Worm (Caenorhabditis elegans): ENCODE results near the gene C08F1.10.
A peak's percentile ranks its signal among the peaks of the same experiment; 100 is the strongest.

The C08F1.10 gene

ce11 chrII:1820774-1821173 is 34.7 kb upstream of the C08F1.10 start, which contains the start of gene fbxa-3:
Gene fbxa-3 (minus strand): TSS chrII:1820874.
- no peak for TF ChIP-seq F37D6.2 (tag; optimal IDR thresholded peaks at IDR 0.05)
- no peak for TF ChIP-seq daf-16 (GFP tag; optimal IDR thresholded peaks at IDR 0.05)
- no peak for TF ChIP-seq daf-16 (tag; optimal IDR thresholded peaks at IDR 0.05)
- no peak for TF ChIP-seq lsy-2 (tag; optimal IDR thresholded peaks at IDR 0.05)
- no peak for TF ChIP-seq lir-3 (tag; optimal IDR thresholded peaks at IDR 0.05)
- no peak for TF ChIP-seq zag-1 (tag; optimal IDR thresholded peaks at IDR 0.05)
- no peak for TF ChIP-seq pqm-1 (tag; optimal IDR thresholded peaks at IDR 0.05)
- TF ChIP-seq egl-27 (tag; optimal IDR thresholded peaks at IDR 0.05) = no peak
- no peak for TF ChIP-seq arid-1 (GFP tag; conservative IDR thresholded peaks at IDR 0.05)
- TF ChIP-seq nhr-25 (tag; optimal IDR thresholded peaks at IDR 0.05; ENCODE audit: borderline replicate concordance, insufficient read depth) = no peak
- TF ChIP-seq nhr-10 (tag; optimal IDR thresholded peaks at IDR 0.05) = no peak
- no peak for TF ChIP-seq ama-1 (optimal IDR thresholded peaks at IDR 0.05)
- TF ChIP-seq duxl-1 (tag; optimal IDR thresholded peaks at IDR 0.05; ENCODE audit: poor library complexity) = no peak
- no peak for TF ChIP-seq gei-8 (GFP tag; optimal IDR thresholded peaks at IDR 0.05)
- no peak for TF ChIP-seq spr-3 (GFP tag; optimal IDR thresholded peaks at IDR 0.05)
- no peak for TF ChIP-seq Y5F2A.4 (GFP tag; optimal IDR thresholded peaks at IDR 0.05)
- TF ChIP-seq madf-9 (GFP tag; conservative IDR thresholded peaks at IDR 0.05) = no peak

- TF ChIP-seq tra-1 (GFP tag; IDR thresholded peaks at IDR 0.05) = peak; percentile 92
- TF ChIP-seq lin-13 (GFP tag; optimal IDR thresholded peaks at IDR 0.05) = no peak
- no peak for TF ChIP-seq unc-39 (tag; optimal IDR thresholded peaks at IDR 0.05)
- TF ChIP-seq zip-2 (tag; optimal IDR thresholded peaks at IDR 0.05) = peak; percentile 99
- no peak for TF ChIP-seq fkh-10 (GFP tag; optimal IDR thresholded peaks at IDR 0.05)
- TF ChIP-seq hmg-1.1 (GFP tag; IDR thresholded peaks at IDR 0.05) = no peak
- TF ChIP-seq lin-1 (GFP tag; IDR thresholded peaks at IDR 0.05) = peak; percentile 44; the same call in 1 of the 2 replicates
- peak; percentile 87 for TF ChIP-seq pqm-1 (tag; optimal IDR thresholded peaks at IDR 0.05)
- TF ChIP-seq hlh-11 (tag; optimal IDR thresholded peaks at IDR 0.05) = peak; percentile 95
- peak; percentile 31 for TF ChIP-seq nhr-48 (tag; optimal IDR thresholded peaks at IDR 0.05)
- TF ChIP-seq Y48G9A.11 (GFP tag; IDR thresholded peaks at IDR 0.05) = no peak
- TF ChIP-seq hlh-30 (tag; optimal IDR thresholded peaks at IDR 0.05; ENCODE audit: insufficient read depth) = peak; percentile 69
- peak; percentile 97 for TF ChIP-seq duxl-1 (tag; optimal IDR thresholded peaks at IDR 0.05; ENCODE audit: poor library complexity)
- TF ChIP-seq ces-1 (GFP tag; optimal IDR thresholded peaks at IDR 0.05) = no peak
- TF ChIP-seq tag-97 (GFP tag; IDR thresholded peaks at IDR 0.05) = no peak
- TF ChIP-seq lin-29 (GFP tag; IDR thresholded peaks at IDR 0.05) = no peak
- peak; percentile 72 for TF ChIP-seq nhr-6 (tag; optimal IDR thresholded peaks at IDR 0.05)
- TF ChIP-seq jun-1 (tag; optimal IDR thresholded peaks at IDR 0.05) = peak; percentile 40
- no peak for TF ChIP-seq zag-1 (tag; optimal IDR thresholded peaks at IDR 0.05)
- no peak for TF ChIP-seq attf-4 (tag; optimal IDR thresholded peaks at IDR 0.05)
- peak; percentile 90 for TF ChIP-seq ztf-7 (tag; optimal IDR thresholded peaks at IDR 0.05)
- no peak for TF ChIP-seq pha-4 (GFP tag; IDR thresholded peaks at IDR 0.05)
- TF ChIP-seq pha-4 (tag; optimal IDR thresholded peaks at IDR 0.05) = no peak
- peak; percentile 78 for TF ChIP-seq aha-1 (tag)
- TF ChIP-seq ceh-82 (tag; optimal IDR thresholded peaks at IDR 0.05) = no peak
- peak; percentile 47 for TF ChIP-seq mes-2 (tag; optimal IDR thresholded peaks at IDR 0.05; ENCODE audit: poor library complexity, severe bottlenecking)
- TF ChIP-seq lir-3 (tag; optimal IDR thresholded peaks at IDR 0.05) = no peak
- peak; percentile 87 for TF ChIP-seq php-3 (GFP tag; IDR thresholded peaks at IDR 0.05)
- TF ChIP-seq mdl-1 (tag; optimal IDR thresholded peaks at IDR 0.05) = peak in 1 of 2 experiments; percentile 59
- TF ChIP-seq F26F4.8 (GFP tag; conservative IDR thresholded peaks at IDR 0.05) = no peak
- no peak for TF ChIP-seq daf-16 (GFP tag; optimal IDR thresholded peaks at IDR 0.05)
- TF ChIP-seq daf-16 (tag; optimal IDR thresholded peaks at IDR 0.05) = peak; percentile 92
- no peak for TF ChIP-seq fos-1 (tag; optimal IDR thresholded peaks at IDR 0.05)
- no peak for TF ChIP-seq T26A8.4 (GFP tag; IDR thresholded peaks at IDR 0.05)
- TF ChIP-seq D1046.2 (GFP tag; IDR thresholded peaks at IDR 0.05) = no peak
- TF ChIP-seq nhr-102 (tag; optimal IDR thresholded peaks at IDR 0.05) = peak; percentile 50
- peak; percentile 84 for TF ChIP-seq dve-1 (tag; optimal IDR thresholded peaks at IDR 0.05; ENCODE audit: insufficient read depth)
- TF ChIP-seq dpl-1 (GFP tag; optimal IDR thresholded peaks at IDR 0.05) = peak; percentile 27
Measured at ce11 chrII:1819944-1820570, 33.9 kb upstream of the C08F1.10 start, which contains the start of gene fbxc-19. Gene fbxc-19 (plus strand): TSS chrII:1820479.
